Fruit fly (Drosophila melanogaster) whole organism, prepupa: ENCODE data around the gene EndoU.

Experiments
- CG11294 ChIP-seq: fragments of 200-800 bp; sonication (Bioruptor generic); IDR thresholded peaks from 2 replicates; pipeline ENCODE4 v1.3.6; 2022; ENCODE audit warnings: missing biosample characterization, missing genetic modification characterization
- CG11762 ChIP-seq: fragments of 200-800 bp; sonication (Bioruptor generic); optimal IDR thresholded peaks from 3 replicates; lab custom pipeline; 2016; ENCODE audit warnings: missing biosample characterization, missing genetic modification characterization; ENCODE audit not compliant: insufficient read depth
- CG11902 ChIP-seq: fragments of 200-800 bp; sonication (Bioruptor generic); optimal IDR thresholded peaks from 3 replicates; lab custom pipeline; 2016; ENCODE audit warnings: missing biosample characterization, missing genetic modification characterization
- CG15336 ChIP-seq: fragments of 200-800 bp; sonication (Bioruptor generic); IDR thresholded peaks from 2 replicates; pipeline ENCODE4 v1.3.6; 2022; ENCODE audit warnings: missing biosample characterization, missing genetic modification characterization
- CG3032 ChIP-seq: fragments of 200-800 bp; optimal IDR thresholded peaks from 2 replicates; lab custom pipeline; 2019; ENCODE audit warnings: missing biosample characterization, mild to moderate bottlenecking, missing genetic modification characterization, moderate library complexity
- CG32006 ChIP-seq: fragments of 200-800 bp; sonication (Bioruptor generic); optimal IDR thresholded peaks from 3 replicates; lab custom pipeline; 2017; ENCODE audit warnings: missing biosample characterization, mild to moderate bottlenecking, missing genetic modification characterization
- CG3919 ChIP-seq: fragments of 200-800 bp; sonication (Bioruptor generic); optimal IDR thresholded peaks from 3 replicates; lab custom pipeline; 2016; ENCODE audit warnings: missing biosample characterization, missing genetic modification characterization
- CG4318 ChIP-seq: fragments of 200-800 bp; sonication (Bioruptor generic); optimal IDR thresholded peaks from 3 replicates; lab custom pipeline; 2017; ENCODE audit warnings: missing biosample characterization, mild to moderate bottlenecking, missing genetic modification characterization
- CG6163 ChIP-seq: fragments of 200-800 bp; sonication (Bioruptor generic); IDR thresholded peaks from 3 replicates; pipeline ENCODE4 v1.3.6; 2022; ENCODE audit warnings: missing biosample characterization, missing genetic modification characterization
- CG6276 ChIP-seq: fragments of 200-800 bp; sonication (Bioruptor generic); optimal IDR thresholded peaks from 2 replicates; lab custom pipeline; 2017; ENCODE audit warnings: missing biosample characterization, mild to moderate bottlenecking, missing genetic modification characterization
- CG6854 ChIP-seq: fragments of 200-800 bp; sonication (Bioruptor generic); optimal IDR thresholded peaks from 2 replicates; lab custom pipeline; 2017; ENCODE audit warnings: missing biosample characterization, mild to moderate bottlenecking, missing genetic modification characterization
- CG8119 ChIP-seq: fragments of 200-800 bp; sonication (Bioruptor generic); IDR thresholded peaks from 3 replicates; pipeline ENCODE4 v1.3.6; 2022; ENCODE audit warnings: missing biosample characterization, missing genetic modification characterization
- CG8632 ChIP-seq: fragments of 200-800 bp; sonication (Bioruptor generic); optimal IDR thresholded peaks from 3 replicates; lab custom pipeline; 2016; ENCODE audit warnings: missing biosample characterization, missing genetic modification characterization
- CG9139 ChIP-seq: fragments of 200-800 bp; sonication (Bioruptor generic); optimal IDR thresholded peaks from 3 replicates; lab custom pipeline; 2017; ENCODE audit warnings: missing biosample characterization, mild to moderate bottlenecking, missing genetic modification characterization
- Eip75B ChIP-seq: fragments of 200-800 bp; sonication (Bioruptor generic); optimal IDR thresholded peaks from 3 replicates; lab custom pipeline; 2016; ENCODE audit warnings: missing biosample characterization, missing genetic modification characterization
- Eip78C ChIP-seq: fragments of 200-800 bp; sonication (Bioruptor generic); peaks from one replicate; lab custom pipeline; 2016; ENCODE audit warnings: missing biosample characterization, missing genetic modification characterization
- Eip93F ChIP-seq: fragments of 200-800 bp; sonication (Bioruptor generic); optimal IDR thresholded peaks from 2 replicates; lab custom pipeline; 2016; ENCODE audit warnings: missing biosample characterization, mild to moderate bottlenecking, missing genetic modification characterization
- Ets21C ChIP-seq: fragments of 200-800 bp; sonication (Bioruptor generic); optimal IDR thresholded peaks from 3 replicates; lab custom pipeline; 2016; ENCODE audit warnings: missing biosample characterization, missing genetic modification characterization
- Gug ChIP-seq: fragments of 200-800 bp; sonication (Bioruptor generic); IDR thresholded peaks from 2 replicates; pipeline ENCODE4 v1.3.6; 2022; ENCODE audit warnings: missing biosample characterization, missing genetic modification characterization
- Hr38 ChIP-seq: sonication (Bioruptor generic); optimal IDR thresholded peaks from 2 replicates; lab custom pipeline; 2016; ENCODE audit warnings: missing biosample characterization, missing genetic modification characterization
- Hr39 ChIP-seq: fragments of 200-800 bp; sonication (Bioruptor generic); optimal IDR thresholded peaks from 2 replicates; lab custom pipeline; 2016; ENCODE audit warnings: missing biosample characterization, missing genetic modification characterization
- Hr4 ChIP-seq: fragments of 200-800 bp; sonication (Bioruptor generic); optimal IDR thresholded peaks from 3 replicates; lab custom pipeline; 2016; ENCODE audit warnings: missing biosample characterization, missing genetic modification characterization
- Lpt ChIP-seq: fragments of 200-800 bp; sonication (Bioruptor generic); optimal IDR thresholded peaks from 3 replicates; lab custom pipeline; 2016; ENCODE audit warnings: missing biosample characterization, missing genetic modification characterization
- Met ChIP-seq: fragments of 200-800 bp; sonication (Bioruptor generic); optimal IDR thresholded peaks from 3 replicates; lab custom pipeline; 2016; ENCODE audit warnings: missing biosample characterization, missing genetic modification characterization
- OdsH ChIP-seq: fragments of 200-800 bp; sonication (Bioruptor generic); optimal IDR thresholded peaks from 3 replicates; lab custom pipeline; 2016; ENCODE audit warnings: missing biosample characterization, missing genetic modification characterization
- Smox ChIP-seq: fragments of 200-800 bp; sonication (Bioruptor generic); optimal IDR thresholded peaks from 3 replicates; lab custom pipeline; 2016; ENCODE audit warnings: missing biosample characterization, missing genetic modification characterization
- Sox102F ChIP-seq: fragments of 200-800 bp; sonication (Bioruptor generic); optimal IDR thresholded peaks from 2 replicates; lab custom pipeline; 2016; ENCODE audit warnings: missing biosample characterization, mild to moderate bottlenecking, missing genetic modification characterization
- Sox15 ChIP-seq: fragments of 200-800 bp; sonication (Bioruptor generic); optimal IDR thresholded peaks from 3 replicates; lab custom pipeline; 2016; ENCODE audit warnings: missing biosample characterization, missing genetic modification characterization
- acj6 ChIP-seq: fragments of 200-800 bp; sonication (Bioruptor generic); optimal IDR thresholded peaks from 3 replicates; lab custom pipeline; 2016; ENCODE audit warnings: missing biosample characterization, missing genetic modification characterization
- dac ChIP-seq: fragments of 200-800 bp; sonication (Bioruptor generic); optimal IDR thresholded peaks from 2 replicates; lab custom pipeline; 2017; ENCODE audit warnings: missing biosample characterization, mild to moderate bottlenecking, missing genetic modification characterization
- eg ChIP-seq: fragments of 200-800 bp; sonication (Bioruptor generic); IDR thresholded peaks from 3 replicates; pipeline ENCODE4 v1.3.6; 2022; ENCODE audit warnings: missing biosample characterization, missing genetic modification characterization
- esn ChIP-seq: fragments of 200-800 bp; sonication (Bioruptor generic); optimal IDR thresholded peaks from 2 replicates; lab custom pipeline; 2016; ENCODE audit warnings: missing biosample characterization, mild to moderate bottlenecking, missing genetic modification characterization, moderate library complexity
- fkh ChIP-seq: fragments of 200-800 bp; sonication (Bioruptor generic); optimal IDR thresholded peaks from 3 replicates; lab custom pipeline; 2017; ENCODE audit warnings: missing biosample characterization, mild to moderate bottlenecking, missing genetic modification characterization, moderate library complexity
- net ChIP-seq: fragments of 200-800 bp; sonication (Bioruptor generic); optimal IDR thresholded peaks from 3 replicates; lab custom pipeline; 2016; ENCODE audit warnings: missing biosample characterization, missing genetic modification characterization
- pdm3 ChIP-seq: fragments of 200-800 bp; sonication (Bioruptor generic); optimal IDR thresholded peaks from 3 replicates; lab custom pipeline; 2016; ENCODE audit warnings: missing biosample characterization, missing genetic modification characterization
- salr ChIP-seq, 2 experiments: fragments of 200-800 bp; sonication (Bioruptor generic); optimal IDR thresholded peaks; 3 replicates each; lab custom pipeline; 2016 to 2018; ENCODE audit warnings: missing biosample characterization in 2 of 2, missing genetic modification characterization in 2 of 2, mild to moderate bottlenecking in 1 of 2
- ss ChIP-seq, 2 experiments: fragments of 200-800 bp; sonication (Bioruptor generic); optimal IDR thresholded peaks; 2 replicates in 1 of 2; 3 replicates in 1 of 2; lab custom pipeline; 2017 to 2018; ENCODE audit warnings: mild to moderate bottlenecking in 2 of 2, missing biosample characterization in 2 of 2, missing genetic modification characterization in 2 of 2, moderate library complexity in 1 of 2
- topi ChIP-seq: fragments of 200-800 bp; sonication (Bioruptor generic); optimal IDR thresholded peaks from 3 replicates; lab custom pipeline; 2016; ENCODE audit warnings: missing biosample characterization, missing genetic modification characterization

The EndoU gene

dm6 chr3R:15922622-15923574 lies 14.7 kb downstream of the EndoU start (continued):
- TF ChIP-seq Eip75B (GFP tag; lab: Kevin White, UChicago): no peak
- peak; percentile 0 for TF ChIP-seq Lpt (GFP tag; lab: Kevin White, UChicago)
- TF ChIP-seq CG6276 (GFP tag; lab: Kevin White, UChicago): peak; percentile 62
- TF ChIP-seq net: no peak
- TF ChIP-seq CG11762 (GFP tag; lab: Kevin White, UChicago): no peak

DNA sequence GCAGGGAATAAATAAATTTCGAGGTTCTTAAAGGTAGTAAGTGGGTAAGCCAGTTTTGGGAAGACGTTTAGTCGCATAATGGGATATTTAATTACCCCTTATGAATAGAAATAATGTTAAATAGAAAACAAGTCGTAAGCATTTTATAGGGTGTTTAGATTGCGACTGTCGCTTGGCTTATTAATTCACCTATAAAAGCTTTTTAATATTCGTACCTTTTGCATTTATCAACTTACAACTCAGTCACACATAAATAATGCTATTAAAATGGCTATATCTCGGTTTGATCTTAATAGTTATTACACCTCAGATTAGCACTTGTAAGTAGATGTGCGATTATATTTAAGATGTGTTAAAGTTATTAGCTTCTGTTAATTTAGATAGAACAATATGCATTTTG lies 17.1 kb downstream of the EndoU start, which contains the start of gene CG34276:
Gene CG34276, plus strand, starts transcription at position 301 of the 400 bp plus-strand sequence.
- no peak for TF ChIP-seq esn (GFP tag; lab: Kevin White, UChicago)
- TF ChIP-seq acj6: no peak
- no peak for TF ChIP-seq CG9139 (GFP tag; lab: Kevin White, UChicago)
- no peak for TF ChIP-seq Met
- TF ChIP-seq Smox (GFP tag; lab: Kevin White, UChicago): no peak
- TF ChIP-seq CG8632 (GFP tag; lab: Kevin White, UChicago): no peak
- no peak for TF ChIP-seq Eip93F (GFP tag; lab: Kevin White, UChicago)
- TF ChIP-seq CG6854 (GFP tag; lab: Kevin White, UChicago): no peak
- no peak for TF ChIP-seq ss (GFP tag; optimal IDR thresholded peaks at IDR 0.05; lab: Kevin White, UChicago)
- no peak for TF ChIP-seq CG4318 (GFP tag; lab: Kevin White, UChicago)
- TF ChIP-seq CG15336: no peak
- no peak for TF ChIP-seq Sox102F
- no peak for TF ChIP-seq CG3032 (tag; lab: Kevin White, UChicago)
- no peak for TF ChIP-seq topi
- TF ChIP-seq net: no peak
- no peak for TF ChIP-seq dac
- TF ChIP-seq eg (GFP tag; lab: Robert Waterston, UW): no peak
- TF ChIP-seq, all 60 proteins: peak for 0

dm6 chr3R:15925939-15926338 lies 17.7 kb downstream of the EndoU start:
- TF ChIP-seq CG11902 (GFP tag; lab: Kevin White, UChicago) (no peak), fkh (GFP tag; lab: Kevin White, UChicago) (peak; percentile 44)

DNA sequence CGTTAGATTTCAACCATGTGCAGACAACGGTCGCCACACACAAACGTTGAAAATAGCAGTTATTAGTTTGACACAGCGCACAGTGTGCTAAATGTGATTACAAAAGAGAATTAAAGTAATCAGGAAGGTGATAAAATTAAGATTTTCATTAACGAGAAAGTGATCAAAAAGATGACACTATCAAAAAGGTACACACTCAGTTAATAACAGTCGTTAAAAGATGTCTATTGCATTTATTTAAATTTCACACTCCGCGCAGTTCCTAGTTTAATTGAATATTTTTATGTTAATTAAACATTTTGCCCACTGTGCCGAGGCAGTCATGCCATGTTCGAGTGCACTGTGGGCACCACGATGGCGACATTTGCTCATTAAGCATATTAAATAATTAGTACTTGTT lies 19.0 kb downstream of the EndoU start:
- peak; percentile 85 for TF ChIP-seq CG6276 (GFP tag; lab: Kevin White, UChicago)
- peak; percentile 51 for TF ChIP-seq OdsH (GFP tag; lab: Kevin White, UChicago)
- TF ChIP-seq Hr38 (GFP tag; lab: Kevin White, UChicago): no peak
- no peak for TF ChIP-seq Sox15 (GFP tag; lab: Kevin White, UChicago)
- peak; percentile 84 for TF ChIP-seq Hr4 (GFP tag; lab: Kevin White, UChicago)
- no peak for TF ChIP-seq Sox102F
- peak; percentile 89 for TF ChIP-seq CG8119 (GFP tag; lab: Robert Waterston, UW)
- peak; percentile 84 for TF ChIP-seq Eip78C (GFP tag; lab: Kevin White, UChicago)
- peak; percentile 64 for TF ChIP-seq dac
- TF ChIP-seq Gug (GFP tag; lab: Robert Waterston, UW): peak; percentile 50; the same call in 1 of the 2 replicates
- TF ChIP-seq CG15336: peak; percentile 85
- peak; percentile 31 for TF ChIP-seq CG3919 (GFP tag; lab: Kevin White, UChicago)
- TF ChIP-seq salr (GFP tag; optimal IDR thresholded peaks at IDR 0.05; lab: Kevin White, UChicago): peak in 1 of 2 experiments; percentile 61
- TF ChIP-seq CG11294: peak; percentile 39; the same call in 1 of the 2 replicates
- TF ChIP-seq Hr39: no peak
- TF ChIP-seq eg (GFP tag; lab: Robert Waterston, UW): peak; percentile 76
- TF ChIP-seq CG3032 (tag; lab: Kevin White, UChicago): no peak
- TF ChIP-seq Ets21C: no peak
- TF ChIP-seq CG32006 (GFP tag; lab: Kevin White, UChicago): peak; percentile 88
- peak; percentile 51 for TF ChIP-seq Lpt (GFP tag; lab: Kevin White, UChicago)
- TF ChIP-seq acj6: peak; percentile 42
- TF ChIP-seq CG6163 (GFP tag; lab: Robert Waterston, UW): peak; percentile 58; the same call in 1 of the 3 replicates
- peak; percentile 51 for TF ChIP-seq pdm3 (GFP tag; lab: Kevin White, UChicago)
